Fruit fly (Drosophila melanogaster): ENCODE data around the gene CG42553.

Gene CG42553

DNA sequence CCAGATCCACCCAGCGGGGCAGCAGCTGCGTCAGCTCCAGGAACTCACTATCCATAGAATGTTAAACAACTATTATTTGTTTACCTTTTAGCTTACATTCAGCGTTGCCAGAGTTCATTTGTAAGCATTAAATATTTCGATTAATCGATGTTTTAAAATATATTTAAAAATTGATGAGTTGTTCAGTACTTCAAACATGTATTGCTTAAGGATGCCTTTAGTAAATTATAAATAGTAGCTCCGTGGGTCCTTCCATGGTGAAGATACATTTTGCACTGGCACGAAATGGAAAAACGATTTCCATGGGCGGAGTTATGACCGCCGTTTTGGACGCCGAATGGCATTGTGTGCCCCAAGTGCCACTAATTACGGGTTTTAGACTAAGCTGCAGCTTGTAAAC lies 7.4 kb downstream of the CG42553 start, which contains the start of the genes JMJD5 and Gr61a:
JMJD5 (minus strand) TSS at position 101 of the 400 bp plus-strand sequence.
Gr61a (plus strand) TSS at position 192 of the 400 bp plus-strand sequence.
- no peak for TF ChIP-seq usp (GFP tag; optimal IDR thresholded peaks at IDR 0.05)
- TF ChIP-seq HLH106 (tag; optimal IDR thresholded peaks at IDR 0.05), result no peak
- TF ChIP-seq Hnf4 (GFP tag; optimal IDR thresholded peaks at IDR 0.05), result no peak
- no peak for TF ChIP-seq br (GFP tag; optimal IDR thresholded peaks at IDR 0.05)
- TF ChIP-seq Rel (GFP tag; optimal IDR thresholded peaks at IDR 0.05), result no peak
- TF ChIP-seq Rel (tag; optimal IDR thresholded peaks at IDR 0.05), result no peak
- TF ChIP-seq CG9705 (GFP tag; optimal IDR thresholded peaks at IDR 0.05), result no peak

DNA sequence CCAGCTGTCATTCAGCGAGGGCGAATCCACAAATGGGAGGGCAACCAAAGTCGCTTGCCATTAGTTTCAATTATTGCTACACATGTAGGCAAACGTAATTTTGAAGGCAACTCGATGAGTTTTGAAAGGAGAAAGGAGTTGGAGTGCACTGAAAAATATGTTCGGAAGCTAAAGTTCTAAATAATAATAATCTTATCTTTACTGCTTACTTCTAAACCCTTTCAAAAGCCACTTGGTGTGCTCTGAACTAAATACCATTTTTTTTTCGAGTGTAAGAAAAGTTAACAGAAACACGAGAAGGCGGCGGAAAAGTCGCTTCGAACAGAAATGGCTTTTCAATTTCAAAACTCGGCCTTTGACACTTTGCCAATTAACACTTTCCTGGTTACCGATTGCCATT lies 9.7 kb downstream of the CG42553 start, which contains the start of gene Cep290:
Cep290 (plus strand) TSS at position 301 of the 400 bp plus-strand sequence.
- TF ChIP-seq jim (GFP tag; optimal IDR thresholded peaks at IDR 0.05) (no peak), lola (GFP tag; optimal IDR thresholded peaks at IDR 0.05) (no peak), rgr (GFP tag; optimal IDR thresholded peaks at IDR 0.05) (no peak), brk (GFP tag; optimal IDR thresholded peaks at IDR 0.05) (no peak), HLH106 (tag; optimal IDR thresholded peaks at IDR 0.05) (no peak), dl (GFP tag; optimal IDR thresholded peaks at IDR 0.05; ENCODE audit: insufficient read depth in 1 of 2, partially characterized antibody in 2 of 2) (no peak), Hr78 (GFP tag; optimal IDR thresholded peaks at IDR 0.05) (no peak), Myc (optimal IDR thresholded peaks at IDR 0.05) (no peak), dsf (GFP tag; optimal IDR thresholded peaks at IDR 0.05; ENCODE audit: borderline replicate concordance) (no peak), CrebA (GFP tag; optimal IDR thresholded peaks at IDR 0.05; ENCODE audit: borderline replicate concordance) (no peak), GATAd (GFP tag; optimal IDR thresholded peaks at IDR 0.05) (no peak), sage (GFP tag; optimal IDR thresholded peaks at IDR 0.05) (no peak), Hr83 (GFP tag; optimal IDR thresholded peaks at IDR 0.05; ENCODE audit: poor library complexity, severe bottlenecking) (no peak), Hnf4 (GFP tag; optimal IDR thresholded peaks at IDR 0.05) (no peak), CG32264 (GFP tag; optimal IDR thresholded peaks at IDR 0.05) (no peak), woc (GFP tag; optimal IDR thresholded peaks at IDR 0.05) (no peak), pan (optimal IDR thresholded peaks at IDR 0.05) (no peak), Jra (GFP tag; optimal IDR thresholded peaks at IDR 0.05) (no peak), Sp1 (GFP tag; optimal IDR thresholded peaks at IDR 0.05) (no peak)

- peak; percentile 60 for TF ChIP-seq HLH106 (tag; optimal IDR thresholded peaks at IDR 0.05)
- peak; percentile 67 for TF ChIP-seq Hr83 (GFP tag; optimal IDR thresholded peaks at IDR 0.05; ENCODE audit: poor library complexity, severe bottlenecking)
- TF ChIP-seq CG9705 (GFP tag; optimal IDR thresholded peaks at IDR 0.05), result peak; percentile 27
- peak in 1 of 2 experiments; percentile 78 for TF ChIP-seq foxo (GFP tag; optimal IDR thresholded peaks at IDR 0.05)
- peak; percentile 63 for TF ChIP-seq h (GFP tag; optimal IDR thresholded peaks at IDR 0.05)
- no peak for TF ChIP-seq Jra (GFP tag; optimal IDR thresholded peaks at IDR 0.05)
- TF ChIP-seq ey (GFP tag; optimal IDR thresholded peaks at IDR 0.05), result peak; percentile 56
- peak; percentile 47 for TF ChIP-seq br (GFP tag; optimal IDR thresholded peaks at IDR 0.05)
- TF ChIP-seq rgr (GFP tag; optimal IDR thresholded peaks at IDR 0.05), result peak; percentile 67
- no peak for TF ChIP-seq Rel (GFP tag; optimal IDR thresholded peaks at IDR 0.05)
- TF ChIP-seq Rel (tag; optimal IDR thresholded peaks at IDR 0.05), result peak; percentile 98
- peak; percentile 28 for TF ChIP-seq dmrt93B (GFP tag; optimal IDR thresholded peaks at IDR 0.05)
- peak; percentile 16 for TF ChIP-seq GATAd (GFP tag; optimal IDR thresholded peaks at IDR 0.05)
- peak; percentile 46 for TF ChIP-seq OdsH (GFP tag; optimal IDR thresholded peaks at IDR 0.05)
- no peak for TF ChIP-seq Hr78 (GFP tag; optimal IDR thresholded peaks at IDR 0.05)
- TF ChIP-seq sv (GFP tag; optimal IDR thresholded peaks at IDR 0.05), result peak; percentile 69
- TF ChIP-seq Sp1 (GFP tag; optimal IDR thresholded peaks at IDR 0.05), result peak; percentile 35
- TF ChIP-seq psq (GFP tag; optimal IDR thresholded peaks at IDR 0.05), result peak; percentile 44
- no peak for TF ChIP-seq dl (GFP tag; optimal IDR thresholded peaks at IDR 0.05; ENCODE audit: insufficient read depth in 1 of 2, partially characterized antibody in 2 of 2)
- no peak for TF ChIP-seq pan (optimal IDR thresholded peaks at IDR 0.05)
- TF ChIP-seq fru (GFP tag; optimal IDR thresholded peaks at IDR 0.05), result peak; percentile 62
Observed at dm6 chr3L:851061-851460, 17.2 kb downstream of the CG42553 start, which contains the start of gene Dci. Dci (plus strand) TSS chr3L:851346.

- no peak for TF ChIP-seq psq (GFP tag; optimal IDR thresholded peaks at IDR 0.05)
- no peak for TF ChIP-seq usp (GFP tag; optimal IDR thresholded peaks at IDR 0.05)
- TF ChIP-seq Vsx2 (GFP tag; optimal IDR thresholded peaks at IDR 0.05; ENCODE audit: partially characterized antibody), result no peak
- no peak for TF ChIP-seq woc (GFP tag; optimal IDR thresholded peaks at IDR 0.05)
- TF ChIP-seq sage (GFP tag; optimal IDR thresholded peaks at IDR 0.05), result no peak
- no peak for TF ChIP-seq Mio (GFP tag; optimal IDR thresholded peaks at IDR 0.05)
- no peak for TF ChIP-seq brk (GFP tag; optimal IDR thresholded peaks at IDR 0.05)
- TF ChIP-seq CrebA (GFP tag; optimal IDR thresholded peaks at IDR 0.05; ENCODE audit: borderline replicate concordance), result no peak
- TF ChIP-seq rgr (GFP tag; optimal IDR thresholded peaks at IDR 0.05), result no peak
- TF ChIP-seq dmrt93B (GFP tag; optimal IDR thresholded peaks at IDR 0.05), result no peak
- no peak for TF ChIP-seq Myc (optimal IDR thresholded peaks at IDR 0.05)
- no peak for TF ChIP-seq foxo (GFP tag; optimal IDR thresholded peaks at IDR 0.05)
- no peak for TF ChIP-seq sv (GFP tag; optimal IDR thresholded peaks at IDR 0.05)
Observed at dm6 chr3L:852267-852666, 18.4 kb downstream of the CG42553 start.

All from whole organism, wandering third instar larva.